Worm (Caenorhabditis elegans): ENCODE measurements around the gene Y54G11A.3.

Y54G11A.3 gene

ce11 chrII:14233879-14234278, 42.5 kb upstream of the Y54G11A.3 start, which contains the start of gene men-1 (continued):
- TF ChIP-seq ztf-11 (tag; optimal IDR thresholded peaks at IDR 0.05), result no peak

ce11 chrII:14234375-14235102, 41.9 kb upstream of the Y54G11A.3 start:
- TF ChIP-seq arid-1 (GFP tag; conservative IDR thresholded peaks at IDR 0.05) (no peak), daf-16 (GFP tag; optimal IDR thresholded peaks at IDR 0.05) (no peak), daf-16 (tag; optimal IDR thresholded peaks at IDR 0.05) (peak; percentile 35), ama-1 (optimal IDR thresholded peaks at IDR 0.05) (peak; percentile 24), lin-29 (GFP tag; IDR thresholded peaks at IDR 0.05) (no peak), dmd-6 (GFP tag; IDR thresholded peaks at IDR 0.05) (peak; percentile 33; the same call in 1 of the 2 replicates), dpl-1 (GFP tag; optimal IDR thresholded peaks at IDR 0.05) (peak; percentile 46), lin-38 (GFP tag; IDR thresholded peaks at IDR 0.05) (peak; percentile 26), mxl-3 (GFP tag; optimal IDR thresholded peaks at IDR 0.05) (peak; percentile 53), aha-1 (tag) (peak; percentile 53)

ce11 chrII:14236569-14236968, 39.9 kb upstream of the Y54G11A.3 start:
- no peak for TF ChIP-seq mes-2 (tag; optimal IDR thresholded peaks at IDR 0.05; ENCODE audit: poor library complexity, severe bottlenecking)

- peak; percentile 10 for TF ChIP-seq spr-3 (GFP tag; optimal IDR thresholded peaks at IDR 0.05)
- 0 out of 2 replicates have a peak, but pooled peaks have one; percentile 3 for TF ChIP-seq dmd-8 (GFP tag; IDR thresholded peaks at IDR 0.05)
- no peak for TF ChIP-seq nhr-102 (tag; optimal IDR thresholded peaks at IDR 0.05)
- TF ChIP-seq unc-39 (tag; optimal IDR thresholded peaks at IDR 0.05), result no peak
- TF ChIP-seq nhr-41 (GFP tag; IDR thresholded peaks at IDR 0.05), result no peak
- TF ChIP-seq set-16 (GFP tag; IDR thresholded peaks at IDR 0.05), result peak; percentile 96
Measured at ce11 chrII:14237245-14237806, 39.1 kb upstream of the Y54G11A.3 start.

ce11 chrII:14239924-14240323, 36.5 kb upstream of the Y54G11A.3 start:
- TF ChIP-seq set-16 (GFP tag; IDR thresholded peaks at IDR 0.05) (peak; percentile 86), snpc-4 (tag; optimal IDR thresholded peaks at IDR 0.05) (no peak), nhr-42 (GFP tag; IDR thresholded peaks at IDR 0.05) (peak; percentile 37; the same call in 1 of the 2 replicates), nhr-76 (tag; optimal IDR thresholded peaks at IDR 0.05) (no peak), ZK337.2 (GFP tag; IDR thresholded peaks at IDR 0.05) (no peak), ztf-7 (tag; optimal IDR thresholded peaks at IDR 0.05) (no peak), zfp-3 (GFP tag; conservative IDR thresholded peaks at IDR 0.05) (no peak)

- TF ChIP-seq unc-62 (GFP tag; optimal IDR thresholded peaks at IDR 0.05 in 1 of 2) (peak in 1 of 2 experiments; percentile 92), unc-62 (tag; optimal IDR thresholded peaks at IDR 0.05) (no peak), lsy-2 (tag; optimal IDR thresholded peaks at IDR 0.05) (peak in 1 of 2 experiments; percentile 2), saeg-2 (GFP tag; IDR thresholded peaks at IDR 0.05) (no peak)
Measured at ce11 chrII:14242259-14242658, 34.2 kb upstream of the Y54G11A.3 start.

ce11 chrII:14243503-14243902, 32.9 kb upstream of the Y54G11A.3 start, which contains the start of gene jmjd-2:
TSS of gene jmjd-2 (minus strand) at chrII:14243603.
- TF ChIP-seq aha-1 (tag), result peak; percentile 24
- no peak for TF ChIP-seq daf-16 (GFP tag; optimal IDR thresholded peaks at IDR 0.05)
- TF ChIP-seq daf-16 (tag; optimal IDR thresholded peaks at IDR 0.05), result no peak
